Worm (Caenorhabditis elegans): Measurements from ENCODE around the gene ctf-4.
A peak's percentile ranks its signal among the peaks of the same experiment; 100 is the strongest.

The ctf-4 gene

DNA sequence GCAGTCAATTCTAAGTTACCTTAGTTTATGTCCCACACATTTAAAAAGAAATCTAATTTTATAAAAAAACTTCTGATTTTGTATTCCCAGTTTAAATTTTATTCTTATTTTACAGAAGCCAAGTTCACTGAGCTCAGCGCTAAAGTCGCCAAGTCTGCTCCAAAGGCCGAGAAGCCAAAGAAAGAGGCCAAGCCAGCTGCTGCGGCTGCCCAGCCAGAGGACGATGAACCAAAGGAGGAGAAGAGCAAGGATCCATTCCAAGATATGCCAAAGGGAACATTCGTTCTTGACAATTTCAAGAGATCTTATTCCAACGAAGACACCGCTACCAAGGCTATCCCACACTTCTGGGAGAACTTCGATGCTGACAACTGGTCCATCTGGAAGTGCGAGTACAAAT lies 1.5 kb upstream of the ctf-4 start:
- TF ChIP-seq nhr-76 (tag; optimal IDR thresholded peaks at IDR 0.05) (no peak), pha-4 (tag; optimal IDR thresholded peaks at IDR 0.05) (no peak), nhr-2 (tag; optimal IDR thresholded peaks at IDR 0.05) (no peak), zip-8 (tag; optimal IDR thresholded peaks at IDR 0.05) (no peak), flh-1 (GFP tag; optimal IDR thresholded peaks at IDR 0.05) (no peak), nhr-12 (tag; optimal IDR thresholded peaks at IDR 0.05) (no peak), drap-1 (GFP tag; optimal IDR thresholded peaks at IDR 0.05) (no peak), ceh-39 (tag; optimal IDR thresholded peaks at IDR 0.05) (no peak), blmp-1 (tag; optimal IDR thresholded peaks at IDR 0.05) (no peak), ztf-11 (tag; optimal IDR thresholded peaks at IDR 0.05) (no peak)

DNA sequence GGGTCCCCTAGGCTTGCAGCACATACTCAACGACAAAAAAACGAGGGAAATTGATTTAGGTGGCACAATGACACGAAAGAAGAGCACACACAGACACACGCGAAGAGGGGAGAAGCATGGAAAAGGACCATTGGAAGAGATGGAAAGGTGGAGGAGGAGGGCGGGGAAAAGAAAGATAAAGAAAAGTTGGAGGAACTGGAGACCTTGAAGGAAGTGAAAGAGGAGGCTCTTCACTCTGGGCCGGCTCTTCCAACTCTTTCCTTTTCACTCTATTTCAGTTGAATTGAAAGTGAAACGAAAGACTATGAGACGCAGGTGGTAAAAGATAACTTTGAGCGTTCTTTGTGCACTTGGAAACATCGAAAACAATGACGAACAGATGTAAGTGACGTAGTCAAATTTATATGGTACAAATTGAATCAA lies 3.9 kb downstream of the ctf-4 start:
- TF ChIP-seq ces-1 (GFP tag; optimal IDR thresholded peaks at IDR 0.05), result peak; percentile 80
- peak; percentile 26 for TF ChIP-seq sptf-1 (tag; optimal IDR thresholded peaks at IDR 0.05)
- TF ChIP-seq hlh-1 (tag; optimal IDR thresholded peaks at IDR 0.05), result no peak
- no peak for TF ChIP-seq lin-13 (tag; optimal IDR thresholded peaks at IDR 0.05)
- TF ChIP-seq drap-1 (GFP tag; optimal IDR thresholded peaks at IDR 0.05), result peak; percentile 43
- no peak for TF ChIP-seq sem-2 (GFP tag; optimal IDR thresholded peaks at IDR 0.05)
- TF ChIP-seq unc-120 (tag; optimal IDR thresholded peaks at IDR 0.05; ENCODE audit: poor library complexity, severe bottlenecking), result peak; percentile 88
- TF ChIP-seq mls-2 (tag; optimal IDR thresholded peaks at IDR 0.05), result peak; percentile 24

DNA sequence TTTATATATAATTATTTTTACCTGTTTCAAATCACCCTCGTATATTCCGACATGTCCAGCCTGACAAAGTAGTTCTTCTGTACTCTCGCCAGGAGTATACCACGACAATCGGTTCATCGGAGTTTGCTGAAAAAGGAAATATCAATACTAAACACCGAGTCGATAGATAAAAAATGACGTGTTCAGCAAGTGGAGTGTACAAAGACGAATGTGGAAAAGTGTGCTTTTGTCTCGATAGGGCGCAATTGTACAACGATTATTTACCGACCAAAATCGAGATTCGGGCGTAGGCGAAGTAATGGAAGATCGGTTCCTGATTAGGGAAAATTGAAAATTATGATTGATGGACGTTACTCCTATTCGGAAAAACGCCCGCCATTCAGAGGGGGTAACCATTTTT lies 4.8 kb downstream of the ctf-4 start, which contains the start of gene vps-36:
vps-36 (minus strand) TSS at position 126 of the 400 bp plus-strand sequence.
- no peak for TF ChIP-seq bed-3 (GFP tag; optimal IDR thresholded peaks at IDR 0.05)
- TF ChIP-seq unc-39 (tag; optimal IDR thresholded peaks at IDR 0.05), result no peak
- TF ChIP-seq ces-1 (GFP tag; optimal IDR thresholded peaks at IDR 0.05), result no peak
- TF ChIP-seq elt-1 (tag; optimal IDR thresholded peaks at IDR 0.05; ENCODE audit: borderline replicate concordance, insufficient read depth), result no peak
- TF ChIP-seq ceh-83 (GFP tag; optimal IDR thresholded peaks at IDR 0.05), result no peak
- no peak for TF ChIP-seq elt-3 (tag; optimal IDR thresholded peaks at IDR 0.05)
- TF ChIP-seq ceh-39 (tag; optimal IDR thresholded peaks at IDR 0.05), result no peak
- no peak for TF ChIP-seq unc-120 (tag; optimal IDR thresholded peaks at IDR 0.05; ENCODE audit: poor library complexity, severe bottlenecking)
- no peak for TF ChIP-seq blmp-1 (tag; optimal IDR thresholded peaks at IDR 0.05)
- TF ChIP-seq zip-8 (tag; optimal IDR thresholded peaks at IDR 0.05), result no peak
- no peak for TF ChIP-seq tbx-8 (GFP tag; optimal IDR thresholded peaks at IDR 0.05)
- TF ChIP-seq nhr-12 (tag; optimal IDR thresholded peaks at IDR 0.05), result no peak
- TF ChIP-seq nhr-2 (tag; optimal IDR thresholded peaks at IDR 0.05), result no peak
- no peak for TF ChIP-seq unc-62 (GFP tag; optimal IDR thresholded peaks at IDR 0.05)
- TF ChIP-seq flh-1 (GFP tag; optimal IDR thresholded peaks at IDR 0.05), result no peak
- no peak for TF ChIP-seq pha-4 (tag; optimal IDR thresholded peaks at IDR 0.05)
- no peak for TF ChIP-seq M03D4.4 (tag; optimal IDR thresholded peaks at IDR 0.05)
- TF ChIP-seq sptf-1 (tag; optimal IDR thresholded peaks at IDR 0.05), result no peak
- no peak for TF ChIP-seq ham-2 (GFP tag; optimal IDR thresholded peaks at IDR 0.05)

DNA sequence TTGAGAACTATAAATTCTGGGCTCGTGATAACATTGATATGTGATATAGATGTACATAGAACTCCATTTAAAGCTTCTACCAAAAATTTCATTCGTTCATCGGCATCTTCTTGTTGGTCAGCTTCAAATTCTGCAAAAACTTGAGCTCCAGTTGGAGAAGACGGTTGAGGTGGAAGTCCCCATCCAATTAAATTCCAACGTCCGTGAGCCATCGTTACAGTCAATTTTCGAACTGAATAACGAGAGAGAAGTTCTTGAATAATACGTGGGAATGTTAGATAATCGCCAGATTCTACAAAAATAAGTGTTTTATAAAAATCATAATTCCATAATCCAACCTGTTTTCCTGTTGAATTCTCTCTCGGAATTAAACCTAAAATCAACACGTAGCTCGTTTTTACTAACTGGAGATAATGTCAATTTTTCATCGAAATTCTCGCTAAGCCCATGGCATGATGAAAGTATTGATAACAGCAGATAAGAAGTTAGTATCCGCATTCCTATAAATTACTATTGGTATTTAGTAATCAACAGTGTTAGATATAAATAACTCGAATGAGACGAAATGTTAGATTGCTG lies 6.9 kb downstream of the ctf-4 start, which contains the start of gene pigt-1:
pigt-1 (minus strand) TSS at position 500 of the 579 bp plus-strand sequence.
- TF ChIP-seq lin-32 (GFP tag; optimal IDR thresholded peaks at IDR 0.05), result no peak
- TF ChIP-seq nhr-76 (tag; optimal IDR thresholded peaks at IDR 0.05), result no peak
- TF ChIP-seq blmp-1 (tag; optimal IDR thresholded peaks at IDR 0.05), result no peak
- TF ChIP-seq ceh-83 (GFP tag; optimal IDR thresholded peaks at IDR 0.05), result no peak
- TF ChIP-seq flh-1 (GFP tag; optimal IDR thresholded peaks at IDR 0.05), result no peak
- no peak for TF ChIP-seq zip-8 (tag; optimal IDR thresholded peaks at IDR 0.05)
- no peak for TF ChIP-seq nhr-28 (tag; optimal IDR thresholded peaks at IDR 0.05)
- no peak for TF ChIP-seq elt-1 (tag; optimal IDR thresholded peaks at IDR 0.05; ENCODE audit: borderline replicate concordance, insufficient read depth)
- no peak for TF ChIP-seq nhr-2 (tag; optimal IDR thresholded peaks at IDR 0.05)
- no peak for TF ChIP-seq lin-13 (tag; optimal IDR thresholded peaks at IDR 0.05)
- TF ChIP-seq tbx-8 (GFP tag; optimal IDR thresholded peaks at IDR 0.05), result no peak
- TF ChIP-seq hlh-1 (tag; optimal IDR thresholded peaks at IDR 0.05), result no peak

DNA sequence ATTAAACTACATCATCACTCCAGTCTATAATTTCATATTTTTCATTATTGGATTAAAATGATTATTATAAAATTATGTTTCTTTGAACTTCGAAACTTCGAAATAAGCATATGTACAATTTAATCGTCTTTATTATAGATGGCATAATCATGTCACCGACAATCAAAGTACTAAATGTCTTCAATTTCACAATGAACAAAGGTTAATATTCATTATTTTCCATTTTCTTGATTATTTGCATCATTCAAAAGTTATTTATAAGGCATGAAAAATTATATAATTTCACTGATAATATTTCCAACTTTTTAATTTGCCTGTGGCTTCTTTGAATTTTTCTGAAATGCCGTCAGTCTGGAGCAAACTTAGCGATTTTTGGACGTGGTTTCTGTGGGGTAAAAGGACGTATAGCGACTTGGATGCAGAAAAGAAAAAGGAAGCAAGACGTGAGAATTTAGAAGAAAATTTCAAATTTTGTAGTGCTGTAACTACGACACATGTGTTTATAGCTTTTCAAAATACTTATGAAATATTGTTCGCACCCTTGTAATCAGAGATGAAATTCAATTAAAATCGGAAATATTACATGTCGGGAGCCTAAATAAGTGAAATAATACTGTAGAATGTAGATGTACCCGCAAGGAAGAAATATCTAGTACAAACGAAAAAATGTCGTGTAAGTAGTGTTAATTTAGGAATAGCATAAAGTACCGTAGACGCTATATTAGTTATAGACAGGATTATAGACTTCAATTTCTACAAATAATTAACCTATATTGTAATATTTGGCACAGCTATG lies 9.5 kb downstream of the ctf-4 start, which contains the start of gene F17C11.13:
F17C11.13 (plus strand) TSS at position 243 of the 796 bp plus-strand sequence.
- no peak for TF ChIP-seq nhr-12 (tag; optimal IDR thresholded peaks at IDR 0.05)
- no peak for TF ChIP-seq pha-4 (tag; optimal IDR thresholded peaks at IDR 0.05)
- TF ChIP-seq lsy-2 (tag; optimal IDR thresholded peaks at IDR 0.05), result no peak

Data from whole organism, mixed stage, embryonic.